Fruit fly (Drosophila melanogaster) whole organism, embryonic: Measurements from ENCODE around the gene Cap-D3.

ENCODE experiments used
- Bgb ChIP-seq: fragments of 200-800 bp; sonication (Bioruptor generic); IDR thresholded peaks from 2 replicates; pipeline ENCODE4 v1.3.6; 2022; ENCODE audit warnings: missing biosample characterization, missing genetic modification characterization; ENCODE audit not compliant: partially characterized antibody
- BtbVII ChIP-seq: fragments of 200-800 bp; sonication (Bioruptor generic); optimal IDR thresholded peaks from 3 replicates; lab custom pipeline; 2017; ENCODE audit warnings: missing biosample characterization, mild to moderate bottlenecking, missing genetic modification characterization
- CG10565 ChIP-seq: fragments of 200-800 bp; sonication (Bioruptor generic); optimal IDR thresholded peaks from 3 replicates; lab custom pipeline; 2016; ENCODE audit warnings: missing biosample characterization, mild to moderate bottlenecking, missing genetic modification characterization
- CG10959 ChIP-seq: fragments of 200-800 bp; sonication (Bioruptor generic); IDR thresholded peaks from 2 replicates; pipeline ENCODE4 v1.3.6; 2022; ENCODE audit warnings: missing biosample characterization, missing genetic modification characterization
- CG11723 ChIP-seq: fragments of 200-800 bp; sonication (Bioruptor generic); optimal IDR thresholded peaks from 2 replicates; lab custom pipeline; 2017; ENCODE audit warnings: missing biosample characterization, mild to moderate bottlenecking, missing genetic modification characterization
- CG13624 ChIP-seq: fragments of 200-800 bp; sonication (Bioruptor generic); optimal IDR thresholded peaks from 2 replicates; lab custom pipeline; 2016; ENCODE audit warnings: missing biosample characterization, missing genetic modification characterization
- CG13894 ChIP-seq: fragments of 200-800 bp; sonication (Bioruptor generic); optimal IDR thresholded peaks from 3 replicates; lab custom pipeline; 2018; ENCODE audit warnings: missing biosample characterization, mild to moderate bottlenecking, missing genetic modification characterization, moderate library complexity
- CG17359 ChIP-seq: fragments of 200-800 bp; sonication (Bioruptor generic); optimal IDR thresholded peaks from 3 replicates; lab custom pipeline; 2018; ENCODE audit warnings: missing biosample characterization, mild to moderate bottlenecking, missing genetic modification characterization, moderate library complexity
- CG2129 ChIP-seq: fragments of 200-800 bp; sonication (Bioruptor generic); IDR thresholded peaks from 2 replicates; pipeline ENCODE4 v1.3.6; 2022; ENCODE audit warnings: missing biosample characterization, missing genetic modification characterization; ENCODE audit not compliant: partially characterized antibody
- CG2202 ChIP-seq: fragments of 200-800 bp; sonication (Bioruptor generic); optimal IDR thresholded peaks from 2 replicates; lab custom pipeline; 2018; ENCODE audit warnings: missing biosample characterization, mild to moderate bottlenecking, missing genetic modification characterization
- CG31441 ChIP-seq: fragments of 200-800 bp; sonication (Bioruptor generic); IDR thresholded peaks from 2 replicates; pipeline ENCODE4 v1.3.6; 2022; ENCODE audit warnings: missing biosample characterization, missing genetic modification characterization
- CG32772 ChIP-seq: fragments of 200-800 bp; sonication (Bioruptor generic); IDR thresholded peaks from 2 replicates; pipeline ENCODE4 v1.3.6; 2022; ENCODE audit warnings: missing biosample characterization, missing genetic modification characterization
- CG34422 ChIP-seq: fragments of 200-800 bp; sonication (Bioruptor generic); IDR thresholded peaks from 3 replicates; pipeline ENCODE4 v1.3.6; 2022; ENCODE audit warnings: missing biosample characterization, missing genetic modification characterization
- CG5953 ChIP-seq: fragments of 200-800 bp; sonication (Bioruptor generic); IDR thresholded peaks from 2 replicates; pipeline ENCODE4 v1.3.6; 2022; ENCODE audit warnings: missing biosample characterization, missing genetic modification characterization
- CG6854 ChIP-seq: fragments of 200-800 bp; sonication (Bioruptor generic); optimal IDR thresholded peaks from 3 replicates; lab custom pipeline; 2017; ENCODE audit warnings: missing biosample characterization, mild to moderate bottlenecking, missing genetic modification characterization
- CG7271 ChIP-seq: fragments of 200-800 bp; sonication (Bioruptor generic); optimal IDR thresholded peaks from 2 replicates; lab custom pipeline; 2018; ENCODE audit warnings: missing biosample characterization, mild to moderate bottlenecking, missing genetic modification characterization, moderate library complexity
- CG7839 ChIP-seq: fragments of 200-800 bp; sonication (Bioruptor generic); optimal IDR thresholded peaks from 3 replicates; lab custom pipeline; 2018; ENCODE audit warnings: missing biosample characterization, mild to moderate bottlenecking, missing genetic modification characterization, moderate library complexity
- CG8478 ChIP-seq: fragments of >200 bp; optimal IDR thresholded peaks from 2 replicates; lab custom pipeline; 2018
- Dek ChIP-seq: fragments of 200-800 bp; sonication (Bioruptor generic); optimal IDR thresholded peaks from 3 replicates; lab custom pipeline; 2019; ENCODE audit warnings: missing biosample characterization, mild to moderate bottlenecking, missing genetic modification characterization, moderate library complexity
- Dll ChIP-seq: fragments of 200-800 bp; sonication (Bioruptor generic); IDR thresholded peaks from 4 replicates; pipeline ENCODE4 v1.3.6; 2022; ENCODE audit warnings: missing biosample characterization, missing genetic modification characterization; ENCODE audit not compliant: partially characterized antibody
- Dref ChIP-seq: fragments of 200-800 bp; sonication (Bioruptor generic); IDR thresholded peaks from 2 replicates; pipeline ENCODE4 v1.3.6; 2022; ENCODE audit warnings: missing biosample characterization, missing genetic modification characterization
- HHEX ChIP-seq: fragments of 200-800 bp; sonication (Bioruptor generic); optimal IDR thresholded peaks from 3 replicates; lab custom pipeline; 2017; ENCODE audit warnings: missing biosample characterization, mild to moderate bottlenecking, missing genetic modification characterization, missing genetic modification reagents
- Hr78 ChIP-seq, 2 experiments: fragments of 200-800 bp in 1 of 2; fragments of >200 bp in 1 of 2; sonication (Bioruptor generic) in 1 of 2; optimal IDR thresholded peaks; 2 replicates each; lab custom pipeline; 2017 to 2019; ENCODE audit warnings: missing biosample characterization in 2 of 2, missing genetic modification characterization in 2 of 2, mild to moderate bottlenecking in 1 of 2, moderate library complexity in 1 of 2
- MBD-R2 ChIP-seq: fragments of 200-800 bp; sonication (Bioruptor generic); IDR thresholded peaks from 2 replicates; pipeline ENCODE4 v1.3.6; 2022; ENCODE audit warnings: missing biosample characterization, missing genetic modification characterization
- MTF-1 ChIP-seq: fragments of 200-800 bp; sonication (Bioruptor generic); optimal IDR thresholded peaks from 2 replicates; lab custom pipeline; 2018; ENCODE audit warnings: missing biosample characterization, mild to moderate bottlenecking, missing genetic modification characterization, borderline replicate concordance
- NK7.1 ChIP-seq: fragments of 200-800 bp; sonication (Bioruptor generic); optimal IDR thresholded peaks from 3 replicates; lab custom pipeline; 2016; ENCODE audit warnings: missing biosample characterization, missing genetic modification characterization
- bsh ChIP-seq, 2 experiments: fragments of 200-800 bp; sonication (Bioruptor generic); optimal IDR thresholded peaks; 2 replicates each; lab custom pipeline; 2017 to 2018; ENCODE audit warnings: mild to moderate bottlenecking in 2 of 2, missing biosample characterization in 2 of 2, missing genetic modification characterization in 2 of 2, moderate library complexity in 1 of 2
- cas ChIP-seq: fragments of 200-800 bp; sonication (Bioruptor generic); IDR thresholded peaks from 2 replicates; pipeline ENCODE4 v1.3.6; 2022; ENCODE audit warnings: missing biosample characterization, missing genetic modification characterization
- chm ChIP-seq: fragments of 200-800 bp; sonication (Bioruptor generic); IDR thresholded peaks from 2 replicates; pipeline ENCODE4 v1.3.6; 2022; ENCODE audit warnings: missing biosample characterization, missing genetic modification characterization
- crp ChIP-seq, 2 experiments: fragments of 200-800 bp; sonication (Bioruptor generic); optimal IDR thresholded peaks; 2 replicates in 1 of 2; 3 replicates in 1 of 2; lab custom pipeline; 2017; ENCODE audit warnings: missing biosample characterization in 2 of 2, missing genetic modification characterization in 2 of 2, mild to moderate bottlenecking in 1 of 2, moderate library complexity in 1 of 2
- dmrt99B ChIP-seq: fragments of 200-800 bp; sonication (Bioruptor generic); optimal IDR thresholded peaks from 2 replicates; lab custom pipeline; 2018; ENCODE audit warnings: missing biosample characterization, mild to moderate bottlenecking, missing genetic modification characterization, moderate library complexity
- dpn ChIP-seq, 2 experiments: fragments of 200-800 bp; sonication (Bioruptor generic); optimal IDR thresholded peaks; 3 replicates each; lab custom pipeline; 2016; ENCODE audit warnings: missing biosample characterization in 2 of 2, missing genetic modification characterization in 2 of 2
- emc ChIP-seq: fragments of 200-800 bp; sonication (Bioruptor generic); optimal IDR thresholded peaks from 2 replicates; lab custom pipeline; 2016; ENCODE audit warnings: missing biosample characterization, missing genetic modification characterization
- fd96Cb ChIP-seq: fragments of 200-800 bp; sonication (Bioruptor generic); optimal IDR thresholded peaks from 2 replicates; lab custom pipeline; 2018; ENCODE audit warnings: missing biosample characterization, mild to moderate bottlenecking, missing genetic modification characterization, moderate library complexity
- grau ChIP-seq: fragments of 200-800 bp; optimal IDR thresholded peaks from 3 replicates; lab custom pipeline; 2019; ENCODE audit warnings: missing biosample characterization, mild to moderate bottlenecking, missing genetic modification characterization, moderate library complexity
- gro ChIP-seq: fragments of 200-800 bp; sonication (Bioruptor generic); optimal IDR thresholded peaks from 2 replicates; lab custom pipeline; 2016; ENCODE audit warnings: missing biosample characterization, missing genetic modification characterization
- hkb ChIP-seq, 2 experiments: fragments of 200-800 bp in 1 of 2; fragments of >200 bp in 1 of 2; sonication (Bioruptor generic) in 1 of 2; IDR thresholded peaks in 1 of 2; optimal IDR thresholded peaks in 1 of 2; 2 replicates each; pipeline versions ENCODE4 v1.3.6 to Lab custom; 2017 to 2022; ENCODE audit warnings: missing biosample characterization in 1 of 2, missing genetic modification characterization in 1 of 2
- odd ChIP-seq: fragments of 200-800 bp; sonication (Bioruptor generic); optimal IDR thresholded peaks from 2 replicates; lab custom pipeline; 2017; ENCODE audit warnings: missing biosample characterization, mild to moderate bottlenecking, missing genetic modification characterization
- org-1 ChIP-seq: fragments of 200-800 bp; sonication (Bioruptor generic); optimal IDR thresholded peaks from 2 replicates; lab custom pipeline; 2017; ENCODE audit warnings: missing biosample characterization, missing genetic modification characterization
- pfk ChIP-seq: fragments of 200-800 bp; sonication (Bioruptor generic); optimal IDR thresholded peaks from 2 replicates; lab custom pipeline; 2018; ENCODE audit warnings: missing biosample characterization, mild to moderate bottlenecking, missing genetic modification characterization, moderate library complexity
- pzg ChIP-seq: fragments of 200-800 bp; sonication (Bioruptor generic); optimal IDR thresholded peaks from 3 replicates; lab custom pipeline; 2018; ENCODE audit warnings: missing biosample characterization, mild to moderate bottlenecking, missing genetic modification characterization, moderate library complexity
- sim ChIP-seq: fragments of 200-800 bp; sonication (Bioruptor generic); IDR thresholded peaks from 2 replicates; pipeline ENCODE4 v1.3.6; 2022; ENCODE audit warnings: missing biosample characterization, missing genetic modification characterization
- sqz ChIP-seq: fragments of 200-800 bp; sonication (Bioruptor generic); optimal IDR thresholded peaks from 3 replicates; lab custom pipeline; 2018; ENCODE audit warnings: missing biosample characterization, mild to moderate bottlenecking, missing genetic modification characterization
- tio ChIP-seq: fragments of 200-800 bp; sonication (Bioruptor generic); optimal IDR thresholded peaks from 2 replicates; lab custom pipeline; 2017; ENCODE audit warnings: missing biosample characterization, missing genetic modification characterization, inconsistent platforms
- trem ChIP-seq: fragments of 200-800 bp; optimal IDR thresholded peaks from 3 replicates; lab custom pipeline; 2019; ENCODE audit warnings: missing biosample characterization, mild to moderate bottlenecking, missing genetic modification characterization, moderate library complexity
- usp ChIP-seq: fragments of >200 bp; optimal IDR thresholded peaks from 2 replicates; lab custom pipeline; 2017; ENCODE audit warnings: missing biosample characterization, missing genetic modification characterization
- yki ChIP-seq: fragments of >200 bp; optimal IDR thresholded peaks from 3 replicates; lab custom pipeline; 2018

Gene Cap-D3

dm6 chr2L:5546518-5547287 is 21.0 kb downstream of the Cap-D3 start, which contains the start of gene Oscillin (continued):
- 0 out of 2 replicates have a peak, but pooled peaks have one; percentile 15 for TF ChIP-seq CG2129 (GFP tag; lab: Robert Waterston, UW)
- peak; percentile 87 for TF ChIP-seq CG34422 (GFP tag; lab: Robert Waterston, UW)
- peak; percentile 86 for TF ChIP-seq grau (tag; lab: Kevin White, UChicago)
- TF ChIP-seq crp (GFP tag; optimal IDR thresholded peaks at IDR 0.05; lab: Kevin White, UChicago) = peak in 1 of 2 experiments; percentile 33
- TF ChIP-seq fd96Cb (tag; lab: Kevin White, UChicago) = peak; percentile 80
- TF ChIP-seq Dref = no peak
- TF ChIP-seq sim (GFP tag; lab: Robert Waterston, UW) = peak; percentile 71
- no peak for TF ChIP-seq pzg
- TF ChIP-seq tio (GFP tag; lab: Kevin White, UChicago) = no peak
- TF ChIP-seq hkb (optimal IDR thresholded peaks at IDR 0.05; lab: Kevin White, UChicago) = no peak
- peak; percentile 89 for TF ChIP-seq hkb (GFP tag; IDR thresholded peaks at IDR 0.05; lab: Robert Waterston, UW)
- peak in 1 of 2 experiments; percentile 93 for TF ChIP-seq bsh (GFP tag; optimal IDR thresholded peaks at IDR 0.05; lab: Kevin White, UChicago)
- peak; percentile 88 for TF ChIP-seq CG7839 (tag; lab: Kevin White, UChicago)
- peak; percentile 66; the same call in 3 of the 4 replicates for TF ChIP-seq Dll (GFP tag; lab: Robert Waterston, UW)
- peak; percentile 76 for TF ChIP-seq BtbVII (GFP tag; lab: Kevin White, UChicago)
- peak; percentile 61 for TF ChIP-seq CG11723
- TF ChIP-seq CG7271 (tag; lab: Kevin White, UChicago) = peak; percentile 35
- TF ChIP-seq yki (lab: Kevin White, UChicago) = no peak
- TF ChIP-seq CG8478 (lab: Kevin White, UChicago) = no peak
- TF ChIP-seq CG32772 (GFP tag; lab: Robert Waterston, UW) = peak; percentile 82
- peak; percentile 34 for TF ChIP-seq MTF-1
- peak; percentile 77; the same call in 1 of the 2 replicates for TF ChIP-seq chm (GFP tag; lab: Robert Waterston, UW)
- peak; percentile 44 for TF ChIP-seq CG13624 (GFP tag; lab: Kevin White, UChicago)
- TF ChIP-seq trem (tag; lab: Kevin White, UChicago) = peak; percentile 69
- TF ChIP-seq HHEX (GFP tag; lab: Kevin White, UChicago) = peak; percentile 86
- TF ChIP-seq CG10959 (GFP tag; lab: Robert Waterston, UW) = peak; percentile 24; the same call in 1 of the 2 replicates
- no peak for TF ChIP-seq emc (GFP tag; lab: Kevin White, UChicago)
- peak; percentile 58 for TF ChIP-seq Dek (tag; lab: Kevin White, UChicago)
- TF ChIP-seq CG10565 (GFP tag; lab: Kevin White, UChicago) = peak; percentile 27
- TF ChIP-seq sqz (GFP tag; lab: Kevin White, UChicago) = peak; percentile 86
- peak; percentile 58 for TF ChIP-seq CG6854 (GFP tag; lab: Kevin White, UChicago)
- TF ChIP-seq CG5953 (GFP tag; lab: Robert Waterston, UW) = 0 out of 2 replicates have a peak, but pooled peaks have one; percentile 28
- peak; percentile 45; the same call in 1 of the 2 replicates for TF ChIP-seq MBD-R2 (GFP tag; lab: Robert Waterston, UW)
- TF ChIP-seq cas (GFP tag; lab: Robert Waterston, UW) = peak; percentile 36; the same call in 1 of the 2 replicates
- no peak for TF ChIP-seq NK7.1 (GFP tag; lab: Kevin White, UChicago)
- TF ChIP-seq Hr78 (GFP tag; optimal IDR thresholded peaks at IDR 0.05; lab: Kevin White, UChicago) = peak in 1 of 2 experiments; percentile 96
- TF ChIP-seq pfk (GFP tag; lab: Kevin White, UChicago) = no peak
- TF ChIP-seq dpn (GFP tag; optimal IDR thresholded peaks at IDR 0.05; lab: Kevin White, UChicago) = peak; percentile 61 to 65
- TF ChIP-seq dmrt99B (tag; lab: Kevin White, UChicago) = peak; percentile 89
- peak; percentile 14 for TF ChIP-seq gro (GFP tag; lab: Kevin White, UChicago)
- no peak for TF ChIP-seq usp
- TF ChIP-seq org-1 (GFP tag; lab: Kevin White, UChicago) = peak; percentile 52
- TF ChIP-seq CG2202 (tag; lab: Kevin White, UChicago) = peak; percentile 28
- peak; percentile 71 for TF ChIP-seq CG13894 (tag; lab: Kevin White, UChicago)
- TF ChIP-seq Bgb (GFP tag; lab: Robert Waterston, UW) = peak; percentile 64; the same call in 1 of the 2 replicates
- peak; percentile 92 for TF ChIP-seq CG31441 (GFP tag; lab: Robert Waterston, UW)
- TF ChIP-seq odd (GFP tag; lab: Kevin White, UChicago) = peak; percentile 76
- peak; percentile 91 for TF ChIP-seq CG17359 (tag; lab: Kevin White, UChicago)
